Fruit fly (Drosophila melanogaster) whole organism, embryonic: ENCODE data around the gene mRpL14.

Experiments used
- Asciz ChIP-seq: fragments of 200-800 bp; sonication (Bioruptor generic); optimal IDR thresholded peaks from 2 replicates; lab custom pipeline; 2017; ENCODE audit warnings: missing biosample characterization, mild to moderate bottlenecking, missing genetic modification characterization, missing genetic modification reagents
- CG13123 ChIP-seq: fragments of 200-800 bp; sonication (Bioruptor generic); optimal IDR thresholded peaks from 2 replicates; lab custom pipeline; 2016; ENCODE audit warnings: missing biosample characterization, missing genetic modification characterization
- CG14667 ChIP-seq: fragments of 200-800 bp; sonication (Bioruptor generic); IDR thresholded peaks from 2 replicates; pipeline ENCODE4 v1.3.6; 2022; ENCODE audit warnings: missing biosample characterization, missing genetic modification characterization
- CG15601 ChIP-seq: fragments of 200-800 bp; sonication (Bioruptor generic); optimal IDR thresholded peaks from 3 replicates; lab custom pipeline; 2019; ENCODE audit warnings: missing biosample characterization, mild to moderate bottlenecking, missing genetic modification characterization, moderate library complexity
- CG1602 ChIP-seq: fragments of 200-800 bp; sonication (Bioruptor generic); optimal IDR thresholded peaks from 3 replicates; lab custom pipeline; 2016; ENCODE audit warnings: missing biosample characterization, missing genetic modification characterization
- CG17385 ChIP-seq: fragments of 200-800 bp; sonication (Bioruptor generic); optimal IDR thresholded peaks from 3 replicates; lab custom pipeline; 2018; ENCODE audit warnings: missing biosample characterization, mild to moderate bottlenecking, missing genetic modification characterization
- CG17912 ChIP-seq: fragments of 200-800 bp; sonication (Bioruptor generic); optimal IDR thresholded peaks from 2 replicates; lab custom pipeline; 2018; ENCODE audit warnings: missing biosample characterization, mild to moderate bottlenecking, missing genetic modification characterization
- CG18011 ChIP-seq: fragments of 200-800 bp; sonication (Bioruptor generic); optimal IDR thresholded peaks from 2 replicates; lab custom pipeline; 2017; ENCODE audit warnings: missing biosample characterization, missing genetic modification characterization, mild to moderate bottlenecking, moderate library complexity, missing genotype
- CG18619 ChIP-seq: fragments of 200-800 bp; sonication (Bioruptor generic); optimal IDR thresholded peaks from 3 replicates; lab custom pipeline; 2017; ENCODE audit warnings: missing biosample characterization, mild to moderate bottlenecking, missing genetic modification characterization
- CG2202 ChIP-seq: fragments of 200-800 bp; sonication (Bioruptor generic); optimal IDR thresholded peaks from 2 replicates; lab custom pipeline; 2018; ENCODE audit warnings: missing biosample characterization, mild to moderate bottlenecking, missing genetic modification characterization
- CG2889 ChIP-seq: fragments of 200-800 bp; sonication (Bioruptor generic); IDR thresholded peaks from 3 replicates; pipeline ENCODE4 v1.3.6; 2022; ENCODE audit warnings: missing biosample characterization, missing genetic modification characterization
- CG30020 ChIP-seq: fragments of 200-800 bp; optimal IDR thresholded peaks from 2 replicates; lab custom pipeline; 2019; ENCODE audit warnings: missing biosample characterization, mild to moderate bottlenecking, missing genetic modification characterization, moderate library complexity
- CG3995 ChIP-seq: fragments of 200-800 bp; sonication (Bioruptor generic); optimal IDR thresholded peaks from 3 replicates; lab custom pipeline; 2016; ENCODE audit warnings: missing biosample characterization, missing genetic modification characterization
- CG4360 ChIP-seq: fragments of 200-800 bp; sonication (Bioruptor generic); IDR thresholded peaks from 2 replicates; pipeline ENCODE4 v1.3.6; 2022; ENCODE audit warnings: missing biosample characterization, missing genetic modification characterization
- CG6813 ChIP-seq: fragments of 200-800 bp; sonication (Bioruptor generic); optimal IDR thresholded peaks from 2 replicates; lab custom pipeline; 2017; ENCODE audit warnings: missing biosample characterization, missing genetic modification characterization, mild to moderate bottlenecking, moderate library complexity, missing genetic modification reagents
- CG7786 ChIP-seq: fragments of 200-800 bp; sonication (Bioruptor generic); optimal IDR thresholded peaks from 2 replicates; lab custom pipeline; 2016; ENCODE audit warnings: missing biosample characterization, missing genetic modification characterization
- CG9215 ChIP-seq: fragments of 200-800 bp; sonication (Bioruptor generic); IDR thresholded peaks from 2 replicates; pipeline ENCODE4 v1.3.6; 2022; ENCODE audit warnings: missing biosample characterization, missing genetic modification characterization
- D ChIP-seq, 2 experiments: fragments of 200-800 bp in 1 of 2; fragments of >200 bp in 1 of 2; sonication (Bioruptor generic) in 1 of 2; optimal IDR thresholded peaks; 2 replicates in 1 of 2; 3 replicates in 1 of 2; lab custom pipeline; 2017; ENCODE audit warnings: mild to moderate bottlenecking in 1 of 2, missing biosample characterization in 1 of 2, missing genetic modification characterization in 1 of 2, missing genetic modification reagents in 1 of 2
- Doc3 ChIP-seq: fragments of 200-800 bp; sonication (Bioruptor generic); IDR thresholded peaks from 3 replicates; pipeline ENCODE4 v1.3.6; 2022; ENCODE audit warnings: missing biosample characterization, missing genetic modification characterization; ENCODE audit not compliant: partially characterized antibody
- Ets97D ChIP-seq: fragments of 200-800 bp; sonication (Bioruptor generic); optimal IDR thresholded peaks from 3 replicates; lab custom pipeline; 2016; ENCODE audit warnings: missing biosample characterization, missing genetic modification characterization
- HLH3B ChIP-seq: fragments of 200-800 bp; sonication (Bioruptor generic); IDR thresholded peaks from 2 replicates; pipeline ENCODE4 v1.3.6; 2022; ENCODE audit warnings: missing biosample characterization, missing genetic modification characterization
- Hmx ChIP-seq: fragments of 200-800 bp; sonication (Bioruptor generic); optimal IDR thresholded peaks from 2 replicates; lab custom pipeline; 2016; ENCODE audit warnings: missing biosample characterization, missing genetic modification characterization
- Hr78 ChIP-seq, 2 experiments: fragments of 200-800 bp in 1 of 2; fragments of >200 bp in 1 of 2; sonication (Bioruptor generic) in 1 of 2; optimal IDR thresholded peaks; 2 replicates each; lab custom pipeline; 2017 to 2019; ENCODE audit warnings: missing biosample characterization in 2 of 2, missing genetic modification characterization in 2 of 2, mild to moderate bottlenecking in 1 of 2, moderate library complexity in 1 of 2
- Mrtf ChIP-seq: fragments of 200-800 bp; sonication (Bioruptor generic); IDR thresholded peaks from 3 replicates; pipeline ENCODE4 v1.3.6; 2022; ENCODE audit warnings: missing biosample characterization, missing genetic modification characterization
- Myb ChIP-seq: fragments of 200-800 bp; sonication (Bioruptor generic); optimal IDR thresholded peaks from 2 replicates; lab custom pipeline; 2016; ENCODE audit warnings: missing biosample characterization, missing genetic modification characterization
- Oli ChIP-seq: fragments of 200-800 bp; sonication (Bioruptor generic); optimal IDR thresholded peaks from 2 replicates; lab custom pipeline; 2018; ENCODE audit warnings: missing biosample characterization, mild to moderate bottlenecking, missing genetic modification characterization, moderate library complexity
- Poxn ChIP-seq: fragments of 200-800 bp; sonication (Bioruptor generic); IDR thresholded peaks from 2 replicates; pipeline ENCODE4 v1.3.6; 2022; ENCODE audit warnings: missing biosample characterization, missing genetic modification characterization
- Ravus ChIP-seq: fragments of 200-800 bp; sonication (Bioruptor generic); IDR thresholded peaks from 2 replicates; pipeline ENCODE4 v1.3.6; 2022; ENCODE audit warnings: missing biosample characterization, missing genetic modification characterization
- Side ChIP-seq: fragments of 200-800 bp; sonication (Bioruptor generic); optimal IDR thresholded peaks from 2 replicates; lab custom pipeline; 2016; ENCODE audit warnings: missing biosample characterization, missing genetic modification characterization
- Spps ChIP-seq: fragments of 200-800 bp; sonication (Bioruptor generic); optimal IDR thresholded peaks from 2 replicates; lab custom pipeline; 2018; ENCODE audit warnings: missing biosample characterization, mild to moderate bottlenecking, missing genetic modification characterization
- Sry-δ ChIP-seq: fragments of 200-800 bp; sonication (Bioruptor generic); optimal IDR thresholded peaks from 2 replicates; lab custom pipeline; 2016; ENCODE audit warnings: missing biosample characterization, missing genetic modification characterization
- Vsx1 ChIP-seq: fragments of 200-800 bp; sonication (Bioruptor generic); optimal IDR thresholded peaks from 2 replicates; lab custom pipeline; 2017; ENCODE audit warnings: missing biosample characterization, mild to moderate bottlenecking, missing genetic modification characterization, missing genetic modification reagents
- br ChIP-seq: fragments of >200 bp; optimal IDR thresholded peaks from 2 replicates; lab custom pipeline; 2017
- croc ChIP-seq: fragments of 200-800 bp; sonication (Bioruptor generic); conservative IDR thresholded peaks from 3 replicates; pipeline ENCODE4 v1.3.6; 2022; ENCODE audit warnings: missing biosample characterization, missing genetic modification characterization
- dati ChIP-seq: fragments of 200-800 bp; sonication (Bioruptor generic); IDR thresholded peaks from 2 replicates; pipeline ENCODE4 v1.3.6; 2022; ENCODE audit warnings: missing biosample characterization, missing genetic modification characterization
- gcm2 ChIP-seq: fragments of 200-800 bp; sonication (Bioruptor generic); optimal IDR thresholded peaks from 2 replicates; lab custom pipeline; 2016; ENCODE audit warnings: missing biosample characterization, missing genetic modification characterization
- h ChIP-seq: fragments of >200 bp; optimal IDR thresholded peaks from 2 replicates; lab custom pipeline; 2017
- hbn ChIP-seq: fragments of 200-800 bp; sonication (Bioruptor generic); IDR thresholded peaks from 2 replicates; pipeline ENCODE4 v1.3.6; 2022; ENCODE audit warnings: missing biosample characterization, missing genetic modification characterization; ENCODE audit not compliant: partially characterized antibody
- kah ChIP-seq: fragments of 200-800 bp; sonication (Bioruptor generic); optimal IDR thresholded peaks from 2 replicates; lab custom pipeline; 2018; ENCODE audit warnings: missing biosample characterization, mild to moderate bottlenecking, missing genetic modification characterization
- maf-S ChIP-seq: fragments of 200-800 bp; sonication (Bioruptor generic); optimal IDR thresholded peaks from 2 replicates; lab custom pipeline; 2016; ENCODE audit warnings: missing biosample characterization, missing genetic modification characterization
- nom ChIP-seq: fragments of 200-800 bp; sonication (Bioruptor generic); optimal IDR thresholded peaks from 2 replicates; lab custom pipeline; 2017; ENCODE audit warnings: missing biosample characterization, missing genetic modification characterization, mild to moderate bottlenecking, moderate library complexity, missing genetic modification reagents
- pho ChIP-seq: fragments of 200-800 bp; sonication (Bioruptor generic); optimal IDR thresholded peaks from 2 replicates; lab custom pipeline; 2016; ENCODE audit warnings: missing biosample characterization, missing genetic modification characterization
- sisA ChIP-seq: fragments of 200-800 bp; sonication (Bioruptor generic); IDR thresholded peaks from 2 replicates; pipeline ENCODE4 v1.3.6; 2022; ENCODE audit warnings: missing biosample characterization, missing genetic modification characterization
- sr ChIP-seq: fragments of 200-800 bp; sonication (Bioruptor generic); IDR thresholded peaks from 3 replicates; pipeline ENCODE4 v1.3.6; 2022; ENCODE audit warnings: missing biosample characterization, missing genetic modification characterization
- sug ChIP-seq: fragments of 200-800 bp; optimal IDR thresholded peaks from 2 replicates; lab custom pipeline; 2019; ENCODE audit warnings: missing biosample characterization, mild to moderate bottlenecking, missing genetic modification characterization, moderate library complexity
- tgo ChIP-seq: fragments of 200-800 bp; sonication (Bioruptor generic); IDR thresholded peaks from 3 replicates; pipeline ENCODE4 v1.3.6; 2022; ENCODE audit warnings: missing biosample characterization, missing genetic modification characterization
- tio ChIP-seq: fragments of 200-800 bp; sonication (Bioruptor generic); optimal IDR thresholded peaks from 2 replicates; lab custom pipeline; 2017; ENCODE audit warnings: missing biosample characterization, missing genetic modification characterization, inconsistent platforms
- zf30C ChIP-seq: fragments of 200-800 bp; sonication (Bioruptor generic); optimal IDR thresholded peaks from 3 replicates; lab custom pipeline; 2018; ENCODE audit warnings: missing biosample characterization, mild to moderate bottlenecking, missing genetic modification characterization
- zfh2 ChIP-seq: fragments of 200-800 bp; sonication (Bioruptor generic); optimal IDR thresholded peaks from 2 replicates; lab custom pipeline; 2016; ENCODE audit warnings: missing biosample characterization, missing genetic modification characterization

Gene mRpL14

DNA sequence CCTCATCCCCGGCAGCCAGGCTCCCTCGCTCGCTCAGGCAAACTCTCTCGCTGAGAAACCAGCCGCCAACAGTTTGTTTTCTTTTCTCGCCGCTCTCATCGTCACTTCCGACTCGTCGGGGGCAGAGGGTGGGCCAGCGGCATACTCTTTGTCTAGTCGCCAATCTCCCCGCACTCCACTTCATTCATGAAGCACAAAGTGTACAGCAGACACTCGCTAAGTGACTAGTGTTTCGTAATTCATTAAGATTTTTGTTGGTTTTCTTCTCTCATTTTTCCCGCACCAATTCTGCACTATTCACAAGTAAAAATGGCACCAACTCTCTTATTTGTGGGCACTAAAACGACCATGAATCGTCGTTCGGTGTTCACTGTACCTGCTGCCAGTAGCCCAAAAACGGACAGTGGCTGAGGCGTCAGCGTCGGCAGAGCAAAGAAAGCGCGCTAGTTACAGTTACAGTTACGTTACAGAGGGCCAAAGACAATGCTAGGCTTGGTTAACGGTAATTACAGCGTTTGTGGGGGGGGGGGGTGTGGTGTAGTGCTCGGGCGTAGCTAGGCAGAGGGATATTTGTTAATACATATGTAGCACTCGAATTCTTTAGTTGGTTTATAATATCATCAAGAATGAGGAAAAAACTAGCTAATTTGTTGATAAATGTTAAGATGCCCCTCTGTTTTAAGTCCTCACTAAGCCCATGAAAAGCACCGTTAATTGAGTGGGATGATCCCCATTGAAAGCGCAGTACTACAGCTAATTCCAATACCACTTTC is 46.8 kb downstream of the mRpL14 start (continued):
- TF ChIP-seq Mrtf (GFP tag; lab: Robert Waterston, UW): peak; percentile 98
- TF ChIP-seq CG9215 (GFP tag; lab: Robert Waterston, UW): peak; percentile 95
- no peak for TF ChIP-seq hbn (GFP tag; lab: Robert Waterston, UW)
- peak; percentile 91 for TF ChIP-seq Hmx (GFP tag; lab: Kevin White, UChicago)
- peak; percentile 93 for TF ChIP-seq Ets97D (GFP tag; lab: Kevin White, UChicago)
- TF ChIP-seq CG2889: peak; percentile 97
- peak; percentile 94 for TF ChIP-seq Vsx1
- TF ChIP-seq CG4360 (GFP tag; lab: Robert Waterston, UW): peak; percentile 79
- TF ChIP-seq Spps: peak; percentile 94
- TF ChIP-seq CG2202 (tag; lab: Kevin White, UChicago): peak; percentile 95
- TF ChIP-seq CG13123: peak; percentile 98
- TF ChIP-seq zf30C (GFP tag; lab: Kevin White, UChicago): peak; percentile 10
- TF ChIP-seq CG14667 (GFP tag; lab: Robert Waterston, UW): peak; percentile 98
- peak; percentile 95 for TF ChIP-seq kah (GFP tag; lab: Kevin White, UChicago)
- TF ChIP-seq HLH3B (GFP tag; lab: Robert Waterston, UW): peak; percentile 99
- peak; percentile 96 for TF ChIP-seq gcm2 (GFP tag; lab: Kevin White, UChicago)
- TF ChIP-seq zfh2: peak; percentile 98
- peak; percentile 99 for TF ChIP-seq Oli (tag; lab: Kevin White, UChicago)
- no peak for TF ChIP-seq h
- peak; percentile 99 for TF ChIP-seq Side (GFP tag; lab: Kevin White, UChicago)
- TF ChIP-seq Hr78 (GFP tag; optimal IDR thresholded peaks at IDR 0.05; lab: Kevin White, UChicago): peak in 1 of 2 experiments; percentile 94
- peak; percentile 97 for TF ChIP-seq CG17912 (GFP tag; lab: Kevin White, UChicago)
- TF ChIP-seq tgo (GFP tag; lab: Robert Waterston, UW): peak; percentile 98
- peak; percentile 89 for TF ChIP-seq Poxn (GFP tag; lab: Robert Waterston, UW)
- peak; percentile 99 for TF ChIP-seq sisA (GFP tag; lab: Robert Waterston, UW)
- TF ChIP-seq pho (GFP tag; lab: Kevin White, UChicago): peak; percentile 97
- peak; percentile 97 for TF ChIP-seq tio (GFP tag; lab: Kevin White, UChicago)
- peak; percentile 98 for TF ChIP-seq CG6813 (GFP tag; lab: Kevin White, UChicago)
- TF ChIP-seq CG3995 (GFP tag; lab: Kevin White, UChicago): peak; percentile 77
- TF ChIP-seq Ravus (GFP tag; lab: Robert Waterston, UW): peak; percentile 96
- TF ChIP-seq Sry-δ (GFP tag; lab: Kevin White, UChicago): peak; percentile 79
- peak; percentile 93 for TF ChIP-seq Myb (GFP tag; lab: Kevin White, UChicago)
- no peak for TF ChIP-seq D (optimal IDR thresholded peaks at IDR 0.05; lab: Kevin White, UChicago)
- TF ChIP-seq D (GFP tag; optimal IDR thresholded peaks at IDR 0.05; lab: Kevin White, UChicago): peak; percentile 98
- TF ChIP-seq croc (GFP tag; lab: Robert Waterston, UW): peak; percentile 97
- peak; percentile 99 for TF ChIP-seq CG7786 (GFP tag; lab: Kevin White, UChicago)
- no peak for TF ChIP-seq br (lab: Kevin White, UChicago)
- TF ChIP-seq CG1602 (GFP tag; lab: Kevin White, UChicago): peak; percentile 97
- TF ChIP-seq sug (tag; lab: Kevin White, UChicago): peak; percentile 94
- peak; percentile 96 for TF ChIP-seq dati (GFP tag; lab: Robert Waterston, UW)
- TF ChIP-seq CG17385 (GFP tag; lab: Kevin White, UChicago): peak; percentile 97
- TF ChIP-seq CG30020 (tag; lab: Kevin White, UChicago): peak; percentile 76
- peak; percentile 74 for TF ChIP-seq nom
- TF ChIP-seq Asciz: peak; percentile 99
- TF ChIP-seq CG18619 (GFP tag; lab: Kevin White, UChicago): peak; percentile 98
- no peak for TF ChIP-seq Doc3 (GFP tag; lab: Robert Waterston, UW)
- peak; percentile 88 for TF ChIP-seq CG18011
- TF ChIP-seq sr (GFP tag; lab: Robert Waterston, UW): peak; percentile 92
- peak; percentile 98 for TF ChIP-seq maf-S (GFP tag; lab: Kevin White, UChicago)
- peak; percentile 97 for TF ChIP-seq CG15601 (tag; lab: Kevin White, UChicago)
